Worm (Caenorhabditis elegans) whole organism, late embryonic: ENCODE data around the gene gst-31.

ENCODE experiments used
- ama-1 ChIP-seq: fragments of 150-350 bp; optimal IDR thresholded peaks from 2 replicates; lab custom pipeline; 2014
- ztf-16 ChIP-seq: sonication (generic microtip); optimal IDR thresholded peaks from 2 replicates; lab custom pipeline; 2017; ENCODE audit warnings: missing genetic modification characterization, missing compliant biosample characterization

- TF ChIP-seq ama-1 (lab: Kevin White, UChicago) (no peak), ztf-16 (tag; lab: Kevin White, UChicago) (no peak)
Observed at ce11 chrII:15167340-15167739, 7.4 kb downstream of the gst-31 start, which contains the start of gene gst-28.
